Worm (Caenorhabditis elegans) whole organism, L4 larva: ENCODE data around the gene F53C11.1.

Experiments used
- ama-1 ChIP-seq: fragments of 150-350 bp; optimal IDR thresholded peaks from 2 replicates; lab custom pipeline; 2014; ENCODE audit warnings: inconsistent platforms, mixed read lengths
- hlh-11 ChIP-seq: fragments of 200-800 bp; sonication (Bioruptor generic); optimal IDR thresholded peaks from 2 replicates; lab custom pipeline; 2018; ENCODE audit warnings: mild to moderate bottlenecking, missing genetic modification characterization, missing compliant biosample characterization
- jun-1 ChIP-seq: fragments of 150-350 bp; optimal IDR thresholded peaks from 2 replicates; lab custom pipeline; 2014; ENCODE audit warnings: missing biosample characterization, missing genetic modification reagents, missing genetic modification characterization
- mep-1 ChIP-seq: fragments of 150-350 bp; sonication (generic microtip); optimal IDR thresholded peaks from 3 replicates; lab custom pipeline; 2014; ENCODE audit warnings: missing biosample characterization, missing genetic modification characterization
- nhr-237 ChIP-seq: sonication (generic microtip); optimal IDR thresholded peaks from 2 replicates; lab custom pipeline; 2017; ENCODE audit warnings: missing biosample characterization, missing genetic modification characterization

- no peak for TF ChIP-seq jun-1 (tag; lab: Kevin White, UChicago)
- no peak for TF ChIP-seq ama-1 (lab: Kevin White, UChicago)
- no peak for TF ChIP-seq hlh-11
- TF ChIP-seq nhr-237: no peak
- no peak for TF ChIP-seq mep-1 (tag; lab: Kevin White, UChicago)
Measured at ce11 chrV:13768388-13768787, 7.2 kb upstream of the F53C11.1 start, which contains the start of gene F20G2.3.
